Worm (Caenorhabditis elegans): ENCODE measurements around the gene pqn-67.

DNA sequence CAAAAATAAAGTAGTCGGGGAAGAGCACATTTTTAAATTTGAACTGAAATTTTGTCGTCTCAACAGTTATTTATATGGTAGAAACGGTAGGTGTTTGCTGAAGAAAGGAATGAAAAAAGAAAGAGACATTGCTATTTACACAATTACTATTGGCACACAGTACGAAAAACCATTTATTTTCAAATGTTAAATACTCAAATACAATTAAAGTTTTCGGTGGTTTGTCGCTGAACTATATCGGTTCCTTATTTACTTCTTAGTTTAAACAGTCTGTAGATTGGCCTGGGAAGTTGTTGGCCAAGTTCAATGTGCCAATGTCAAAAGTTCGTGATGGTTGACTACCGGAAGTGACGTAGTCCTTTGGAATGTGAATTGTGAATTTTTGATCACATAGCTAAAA is 20.2 kb upstream of the pqn-67 start, which contains the start of gene ttr-27:
- TF ChIP-seq nfya-1 (tag; optimal IDR thresholded peaks at IDR 0.05; ENCODE audit: borderline replicate concordance, insufficient read depth) = no peak
- TF ChIP-seq sea-2 (GFP tag; IDR thresholded peaks at IDR 0.05) = no peak
- no peak for TF ChIP-seq F57A8.1 (GFP tag; optimal IDR thresholded peaks at IDR 0.05)
- no peak for TF ChIP-seq madf-10 (tag; optimal IDR thresholded peaks at IDR 0.05)
- TF ChIP-seq egrh-3 (GFP tag; IDR thresholded peaks at IDR 0.05) = no peak
- TF ChIP-seq him-1 (tag; optimal IDR thresholded peaks at IDR 0.05) = no peak
- no peak for TF ChIP-seq F39B2.1 (GFP tag; IDR thresholded peaks at IDR 0.05)
- no peak for TF ChIP-seq hrde-1 (tag; optimal IDR thresholded peaks at IDR 0.05; ENCODE audit: borderline replicate concordance)
- no peak for TF ChIP-seq bed-1 (GFP tag; IDR thresholded peaks at IDR 0.05)
- TF ChIP-seq xnd-1 (tag; optimal IDR thresholded peaks at IDR 0.05) = no peak

Data from whole organism, young adult.